Worm (Caenorhabditis elegans): Measurements from ENCODE around the gene str-243.

ce11 chrV:1570679-1571078 is 48.1 kb downstream of the str-243 start:
- TF ChIP-seq dmd-4 (tag; optimal IDR thresholded peaks at IDR 0.05), result no peak
- no peak for TF ChIP-seq ZK546.5 (tag; optimal IDR thresholded peaks at IDR 0.05)
- TF ChIP-seq nhr-25 (tag; optimal IDR thresholded peaks at IDR 0.05), result no peak
- TF ChIP-seq nhr-77 (tag; optimal IDR thresholded peaks at IDR 0.05), result no peak
- TF ChIP-seq nhr-237 (tag; optimal IDR thresholded peaks at IDR 0.05), result no peak
- no peak for TF ChIP-seq nhr-12 (tag; optimal IDR thresholded peaks at IDR 0.05)
